Worm (Caenorhabditis elegans) whole organism, early embryonic: ENCODE results near the gene srz-54.

ENCODE experiments used
- ama-1 ChIP-seq: fragments of 150-350 bp; optimal IDR thresholded peaks from 2 replicates; lab custom pipeline; 2014
- ceh-36 ChIP-seq: sonication (generic microtip); optimal IDR thresholded peaks from 2 replicates; lab custom pipeline; 2016; ENCODE audit warnings: missing genetic modification characterization, inconsistent platforms, missing compliant biosample characterization
- flt-1 ChIP-seq: fragments of 200-800 bp; sonication (Bioruptor generic); IDR thresholded peaks from 2 replicates; pipeline ENCODE4 v1.3.6; 2022; ENCODE audit warnings: missing genetic modification characterization, missing compliant biosample characterization
- hnd-1 ChIP-seq: sonication (generic microtip); optimal IDR thresholded peaks from 2 replicates; lab custom pipeline; 2016; ENCODE audit warnings: missing genetic modification characterization, missing compliant biosample characterization
- pes-1 ChIP-seq: fragments of 200-800 bp; sonication (Bioruptor generic); IDR thresholded peaks from 2 replicates; pipeline ENCODE4 v1.3.6; 2022; ENCODE audit warnings: missing genetic modification reagents, missing genetic modification characterization, missing compliant biosample characterization
- scrt-1 ChIP-seq: fragments of 200-800 bp; sonication (Bioruptor generic); IDR thresholded peaks from 2 replicates; pipeline ENCODE4 v1.3.6; 2022; ENCODE audit warnings: missing genetic modification characterization, missing compliant biosample characterization
- tbx-11 ChIP-seq: fragments of 200-800 bp; sonication (Bioruptor generic); IDR thresholded peaks from 2 replicates; pipeline ENCODE4 v1.3.6; 2022; ENCODE audit warnings: missing genetic modification characterization, missing compliant biosample characterization
- tra-4 ChIP-seq: sonication (generic microtip); optimal IDR thresholded peaks from 2 replicates; lab custom pipeline; 2017; ENCODE audit warnings: missing genetic modification characterization, missing compliant biosample characterization

DNA sequence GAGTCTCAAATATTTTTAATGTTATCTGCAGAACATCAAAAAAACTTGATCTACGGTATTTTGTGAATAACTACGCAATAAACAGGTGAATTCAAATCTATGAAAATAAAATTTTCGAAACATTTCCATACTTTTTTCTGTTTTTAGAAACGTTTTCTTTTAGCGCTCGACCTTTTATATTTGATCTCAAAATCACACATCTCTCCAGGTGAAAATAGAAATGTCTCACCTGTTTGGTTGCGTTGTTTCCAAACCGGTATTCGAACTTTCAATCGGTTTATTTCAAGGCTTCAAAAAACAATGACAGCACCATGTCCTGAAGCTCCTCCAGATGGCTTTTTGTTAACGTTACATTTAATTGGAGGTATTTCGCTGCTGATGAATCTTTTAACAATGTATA, 20.7 kb downstream of the srz-54 start, which contains the start of gene sri-9:
- no peak for TF ChIP-seq scrt-1 (GFP tag; lab: Robert Waterston, UW)
- TF ChIP-seq tbx-11: no peak
- TF ChIP-seq ama-1 (lab: Kevin White, UChicago): no peak
- no peak for TF ChIP-seq ceh-36 (tag; lab: Kevin White, UChicago)
- TF ChIP-seq pes-1 (GFP tag; lab: Robert Waterston, UW): no peak
- no peak for TF ChIP-seq tra-4 (tag; lab: Kevin White, UChicago)
- no peak for TF ChIP-seq hnd-1 (tag; lab: Kevin White, UChicago)
- TF ChIP-seq flt-1 (GFP tag; lab: Robert Waterston, UW): no peak
